Fruit fly (Drosophila melanogaster): ENCODE data around the gene Vha36-3.
A peak's percentile ranks its signal among the peaks of the same experiment; 100 is the strongest.

The Vha36-3 gene

DNA sequence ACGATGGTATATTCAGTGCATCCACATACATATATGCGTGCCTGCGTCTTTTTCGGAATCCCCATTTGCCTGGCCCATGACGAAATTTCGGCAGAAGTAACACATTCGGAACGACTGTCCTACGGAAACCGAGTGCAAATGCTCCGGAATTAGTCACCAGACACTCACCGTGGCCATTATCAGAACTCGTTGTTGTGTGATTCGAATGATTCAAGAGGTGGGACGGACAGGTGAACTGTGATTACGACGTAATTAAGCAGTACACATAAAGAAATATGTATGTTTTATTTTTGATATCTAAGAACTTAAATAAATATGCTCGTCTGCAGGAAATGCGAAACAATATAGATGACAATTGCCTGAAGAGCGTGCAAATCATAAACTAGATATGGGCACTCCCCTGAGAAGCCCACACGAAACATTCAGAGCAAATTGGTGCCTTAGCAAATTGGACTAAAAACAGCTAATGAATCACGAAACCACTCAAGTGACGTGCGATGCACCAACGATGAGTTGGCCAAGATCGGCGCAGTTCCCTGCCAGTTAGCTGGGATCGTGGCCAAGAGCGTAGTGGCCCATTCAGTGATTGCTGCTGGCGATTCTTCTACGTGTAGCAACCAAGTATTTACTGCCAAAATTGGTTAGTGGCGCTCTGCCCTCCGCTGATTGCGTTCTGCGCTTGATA lies 11.1 kb upstream of the Vha36-3 start:
- TF ChIP-seq usp (GFP tag; optimal IDR thresholded peaks at IDR 0.05) (no peak), psq (optimal IDR thresholded peaks at IDR 0.05) (no peak)

DNA sequence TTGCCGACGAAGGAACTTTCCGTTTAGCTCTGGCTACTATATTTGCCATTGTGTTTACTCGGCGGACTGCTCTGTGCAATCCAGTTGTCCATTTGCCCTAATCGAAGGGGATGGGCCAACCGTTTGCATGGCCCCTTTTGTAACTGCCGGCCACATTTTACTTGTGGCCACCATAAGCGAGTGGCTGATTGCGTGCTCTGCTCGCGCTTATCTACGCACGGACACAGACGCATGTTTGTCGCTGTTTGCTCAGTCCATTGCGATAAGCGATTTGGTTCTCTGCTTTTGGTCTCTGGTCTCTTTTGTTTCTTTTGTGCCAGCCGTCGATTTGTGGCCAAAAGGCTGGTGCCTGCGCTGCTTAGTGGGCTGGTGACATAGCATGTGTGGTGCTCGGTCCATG lies 10.2 kb upstream of the Vha36-3 start:
- TF ChIP-seq usp (GFP tag; optimal IDR thresholded peaks at IDR 0.05): no peak
- no peak for TF ChIP-seq CG8478 (optimal IDR thresholded peaks at IDR 0.05)
- no peak for TF ChIP-seq pan (optimal IDR thresholded peaks at IDR 0.05)
- TF ChIP-seq EcR (GFP tag; optimal IDR thresholded peaks at IDR 0.05): no peak
- no peak for TF ChIP-seq psq (optimal IDR thresholded peaks at IDR 0.05)
- TF ChIP-seq Dll (optimal IDR thresholded peaks at IDR 0.05): no peak

DNA sequence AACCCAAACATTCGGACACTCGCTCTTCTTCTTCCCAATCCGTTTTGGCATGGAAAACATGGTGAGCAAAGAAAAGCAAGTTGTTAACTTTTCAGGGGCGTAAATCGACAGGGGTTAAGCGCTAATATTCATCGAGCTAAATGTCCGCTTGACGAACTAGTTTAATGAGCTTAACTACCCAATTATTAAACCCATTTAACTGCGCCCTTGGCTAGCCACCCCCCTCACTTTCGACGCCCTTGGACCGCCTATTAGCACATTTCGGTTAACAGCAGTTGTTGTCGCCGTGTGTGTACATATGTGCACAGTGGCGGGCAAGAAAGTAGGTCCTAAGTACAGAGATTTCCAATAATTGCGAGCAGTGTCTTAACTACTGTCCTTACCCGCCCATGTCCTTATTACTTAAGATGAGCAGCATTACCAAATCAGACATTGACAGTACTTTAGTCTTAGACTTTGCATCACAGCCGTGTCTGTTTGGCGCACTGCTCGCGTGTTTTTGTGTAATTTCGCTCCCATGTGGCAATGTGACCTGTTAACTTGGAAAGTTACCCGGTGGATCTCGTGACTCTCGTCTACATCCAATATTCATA lies 9.2 kb upstream of the Vha36-3 start:
- TF ChIP-seq psq (optimal IDR thresholded peaks at IDR 0.05): no peak
- no peak for TF ChIP-seq usp (GFP tag; optimal IDR thresholded peaks at IDR 0.05)
- TF ChIP-seq CG8478 (optimal IDR thresholded peaks at IDR 0.05): no peak
- no peak for TF ChIP-seq Dll (optimal IDR thresholded peaks at IDR 0.05)
- TF ChIP-seq EcR (GFP tag; optimal IDR thresholded peaks at IDR 0.05): no peak
- no peak for TF ChIP-seq pan (optimal IDR thresholded peaks at IDR 0.05)

DNA sequence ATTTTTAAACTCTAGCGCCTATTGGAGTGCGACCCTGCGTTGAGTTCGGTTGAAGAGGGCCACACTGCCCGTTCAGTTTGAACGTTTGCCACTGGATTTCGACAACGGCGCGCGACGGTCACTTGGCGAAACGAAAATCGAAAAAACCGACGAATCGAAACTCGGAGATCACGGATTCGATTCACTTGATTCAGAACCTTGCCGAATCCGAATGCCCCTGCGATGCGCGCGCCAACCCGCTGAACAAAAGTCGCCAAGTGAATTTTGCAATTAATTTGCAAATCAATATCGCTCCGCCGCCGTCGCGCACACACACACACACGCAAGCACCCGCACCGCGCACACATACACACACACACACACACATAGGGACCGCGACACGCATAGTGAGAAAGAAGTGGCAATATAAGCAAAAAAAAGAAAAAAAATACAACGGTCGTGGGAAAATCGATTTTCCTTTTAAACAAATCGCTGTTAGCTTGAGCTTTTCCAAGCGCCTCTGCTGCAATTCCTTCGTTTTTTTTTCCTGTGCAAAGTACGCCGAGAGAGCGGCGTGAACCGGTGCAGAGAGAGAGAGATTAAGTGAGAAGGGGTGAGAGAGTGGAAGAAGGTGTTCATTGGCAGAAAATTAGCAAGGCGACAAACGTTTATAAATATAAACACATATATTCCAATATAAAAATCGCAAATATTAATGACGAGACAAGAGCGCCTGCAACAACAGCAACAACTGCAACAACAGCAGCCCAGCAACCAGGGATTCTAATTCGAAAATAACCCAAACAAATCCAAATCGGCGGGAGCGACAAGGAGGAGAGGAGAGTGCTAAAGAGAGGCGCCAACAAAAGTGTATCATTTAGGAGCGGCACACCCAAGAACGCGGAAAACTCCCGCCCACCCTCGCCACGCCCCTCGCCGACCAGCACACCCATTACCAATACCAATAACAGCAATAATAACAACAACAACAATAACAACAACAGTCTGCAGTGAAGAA lies 8.4 kb upstream of the Vha36-3 start, which contains the start of gene egh:
egh (plus strand) TSS at position 89 of the 997 bp plus-strand sequence.
- TF ChIP-seq EcR (GFP tag; optimal IDR thresholded peaks at IDR 0.05) (no peak), Dll (optimal IDR thresholded peaks at IDR 0.05) (peak; percentile 67)

DNA sequence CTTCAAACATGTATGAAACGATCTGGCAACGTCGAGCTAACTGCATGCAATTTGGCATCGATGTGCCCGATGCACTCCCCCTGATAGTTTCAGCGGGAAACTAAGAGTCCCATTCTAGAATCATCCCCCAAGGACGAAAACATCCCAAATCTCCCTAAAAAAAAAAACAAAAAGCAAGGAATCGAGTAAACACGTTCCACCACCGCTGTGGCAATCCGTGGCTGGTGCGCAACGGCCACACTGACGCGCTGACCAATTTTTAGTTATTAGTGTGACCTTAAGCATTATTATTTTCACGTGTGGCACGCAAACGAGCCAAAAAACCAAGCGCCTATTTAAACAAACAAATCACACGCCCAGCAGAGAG lies 5.3 kb upstream of the Vha36-3 start, which contains the start of gene wds:
wds (plus strand) TSS at position 265 of the 367 bp plus-strand sequence.
- TF ChIP-seq psq (optimal IDR thresholded peaks at IDR 0.05): no peak
- no peak for TF ChIP-seq Dll (optimal IDR thresholded peaks at IDR 0.05)
- TF ChIP-seq EcR (GFP tag; optimal IDR thresholded peaks at IDR 0.05): no peak
- TF ChIP-seq pan (optimal IDR thresholded peaks at IDR 0.05): no peak
- TF ChIP-seq CG8478 (optimal IDR thresholded peaks at IDR 0.05): no peak
- no peak for TF ChIP-seq usp (GFP tag; optimal IDR thresholded peaks at IDR 0.05)

DNA sequence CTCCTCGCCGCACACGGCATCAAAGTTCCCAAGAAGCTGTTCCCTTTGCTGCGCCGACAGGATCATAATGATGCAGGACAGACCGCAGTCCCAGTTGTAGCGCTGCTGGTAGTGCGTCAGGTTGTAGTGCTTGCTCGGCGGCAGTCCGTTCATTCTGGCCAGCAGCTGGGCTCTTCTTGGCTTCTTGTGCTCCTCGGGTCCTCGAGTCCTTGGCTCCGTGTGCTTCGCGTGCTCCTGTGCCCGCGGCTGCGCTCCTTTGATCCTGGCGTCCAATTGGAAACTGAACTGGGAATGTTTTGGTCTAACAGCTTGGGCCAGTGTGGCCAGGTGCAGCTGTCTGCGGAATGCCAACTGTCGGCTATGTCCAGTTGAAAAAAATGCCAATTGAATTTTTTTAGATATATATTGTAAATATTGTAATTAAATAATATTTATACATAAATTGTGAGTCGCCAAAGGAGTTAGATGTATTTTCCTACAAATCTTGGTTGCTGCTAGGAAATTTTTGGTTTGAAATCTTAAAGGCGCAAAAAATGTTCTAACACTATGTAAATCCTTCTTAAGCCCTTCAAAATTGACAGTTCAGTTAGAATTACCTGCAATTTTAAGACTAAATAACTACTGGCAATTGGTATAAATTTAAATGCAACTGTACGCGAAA lies 4.8 kb upstream of the Vha36-3 start, which contains the start of gene CG13760:
CG13760 (minus strand) TSS at position 645 of the 661 bp plus-strand sequence.
- TF ChIP-seq psq (optimal IDR thresholded peaks at IDR 0.05) (no peak), usp (GFP tag; optimal IDR thresholded peaks at IDR 0.05) (no peak), pan (optimal IDR thresholded peaks at IDR 0.05) (no peak), CG8478 (optimal IDR thresholded peaks at IDR 0.05) (no peak), Dll (optimal IDR thresholded peaks at IDR 0.05) (no peak), EcR (GFP tag; optimal IDR thresholded peaks at IDR 0.05) (no peak)

- no peak for TF ChIP-seq CG8478 (optimal IDR thresholded peaks at IDR 0.05)
Measured at dm6 chrX:2581793-2582503, 1.6 kb upstream of the Vha36-3 start.

DNA sequence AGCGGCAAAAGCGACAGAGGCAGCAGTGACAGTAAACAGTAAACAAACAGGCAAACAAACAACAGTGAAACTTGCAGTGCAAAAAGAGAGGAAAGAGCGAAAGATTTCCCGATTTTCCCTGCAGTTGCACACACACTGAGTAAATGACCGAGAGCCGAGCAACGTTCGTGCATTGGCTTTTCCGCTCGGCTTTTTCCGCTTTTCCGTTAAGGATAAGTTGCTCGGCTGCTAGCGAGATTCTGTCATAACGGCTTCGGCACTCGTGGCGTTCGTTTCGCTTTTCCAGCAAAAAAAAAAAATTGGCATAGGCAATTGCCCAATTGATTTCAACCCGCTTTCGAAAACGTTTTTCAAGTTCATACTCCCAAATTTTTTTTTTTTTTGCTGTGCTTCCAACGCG lies 26.5 kb downstream of the Vha36-3 start:
- TF ChIP-seq usp (GFP tag; optimal IDR thresholded peaks at IDR 0.05) (no peak), CG8478 (optimal IDR thresholded peaks at IDR 0.05) (no peak), psq (optimal IDR thresholded peaks at IDR 0.05) (no peak), Dll (optimal IDR thresholded peaks at IDR 0.05) (no peak), pan (optimal IDR thresholded peaks at IDR 0.05) (no peak), EcR (GFP tag; optimal IDR thresholded peaks at IDR 0.05) (no peak)

DNA sequence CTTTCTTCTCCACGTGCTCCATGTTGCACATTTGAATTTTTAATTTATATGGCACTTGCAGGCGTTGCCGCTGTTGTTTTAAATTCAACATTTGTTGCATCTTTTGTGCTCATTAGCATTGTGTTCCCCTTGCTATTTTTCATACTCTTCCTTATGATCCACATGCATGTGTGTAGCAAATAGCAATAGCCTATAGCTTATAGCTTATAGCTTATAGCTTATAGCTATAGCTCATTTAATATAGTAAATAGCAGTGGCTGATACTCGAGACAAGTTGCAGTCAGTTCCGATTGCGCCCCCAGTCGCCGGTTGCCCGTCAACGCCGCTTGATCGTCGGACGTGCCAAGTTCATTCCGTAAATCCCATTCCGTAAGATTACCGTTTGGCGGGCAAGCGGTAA lies 28.5 kb downstream of the Vha36-3 start, which contains the start of gene Pdfr:
Pdfr (plus strand) TSS at position 301 of the 400 bp plus-strand sequence.
- TF ChIP-seq psq (optimal IDR thresholded peaks at IDR 0.05): no peak
- TF ChIP-seq usp (GFP tag; optimal IDR thresholded peaks at IDR 0.05): no peak
- no peak for TF ChIP-seq EcR (GFP tag; optimal IDR thresholded peaks at IDR 0.05)
- TF ChIP-seq pan (optimal IDR thresholded peaks at IDR 0.05): no peak
- no peak for TF ChIP-seq CG8478 (optimal IDR thresholded peaks at IDR 0.05)
- no peak for TF ChIP-seq Dll (optimal IDR thresholded peaks at IDR 0.05)

DNA sequence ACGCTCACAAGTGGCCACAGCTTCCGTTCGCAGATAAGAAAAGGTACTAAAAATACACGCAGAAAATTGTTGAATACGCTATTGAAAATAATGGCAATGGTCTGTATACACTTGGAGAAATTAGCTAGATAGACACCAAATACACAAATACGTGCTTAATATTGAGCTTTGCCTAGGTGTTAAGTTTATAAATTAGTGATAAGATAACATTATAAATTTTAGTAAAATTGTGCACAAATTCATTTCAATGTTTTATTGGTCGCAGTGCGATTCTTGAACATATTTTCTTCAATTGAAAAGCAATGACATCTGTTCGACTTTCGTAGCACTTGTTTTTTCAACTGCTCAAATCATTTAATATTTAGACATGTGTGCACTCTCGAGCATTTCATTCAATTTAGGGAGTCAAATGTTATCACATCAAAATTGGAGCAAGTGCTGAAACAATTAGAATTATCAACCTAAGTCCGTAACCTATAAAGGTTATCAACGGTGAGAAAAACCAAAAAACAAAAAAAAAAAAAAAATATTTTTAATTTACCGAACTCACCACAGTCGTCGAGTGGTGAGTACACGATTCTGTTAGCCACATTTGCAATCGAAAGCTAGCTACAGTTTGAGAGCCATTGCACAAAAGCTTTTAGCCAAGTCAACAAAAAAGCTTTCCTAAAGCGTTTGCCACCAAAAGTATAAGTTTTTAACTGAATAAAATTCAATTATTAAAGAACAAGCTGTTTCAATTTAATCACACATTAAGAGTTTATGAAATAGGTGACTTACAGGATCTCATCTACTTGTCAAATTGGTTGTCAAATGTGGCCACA lies 33.5 kb downstream of the Vha36-3 start:
- TF ChIP-seq Dll (optimal IDR thresholded peaks at IDR 0.05): no peak
- TF ChIP-seq EcR (GFP tag; optimal IDR thresholded peaks at IDR 0.05): no peak
- no peak for TF ChIP-seq psq (optimal IDR thresholded peaks at IDR 0.05)
- no peak for TF ChIP-seq CG8478 (optimal IDR thresholded peaks at IDR 0.05)
- no peak for TF ChIP-seq usp (GFP tag; optimal IDR thresholded peaks at IDR 0.05)
- TF ChIP-seq pan (optimal IDR thresholded peaks at IDR 0.05): no peak
